Fruit fly (Drosophila melanogaster) whole organism, embryonic: ENCODE data around the gene Hr38.
A peak's percentile ranks its signal among the peaks of the same experiment; 100 is the strongest.

Experiments
- Adf1 ChIP-seq: fragments of 200-800 bp; sonication (Bioruptor generic); IDR thresholded peaks from 2 replicates; pipeline ENCODE4 v1.3.6; 2022; ENCODE audit warnings: missing biosample characterization, missing genetic modification characterization
- Bdp1 ChIP-seq: fragments of 200-800 bp; sonication (Bioruptor generic); optimal IDR thresholded peaks from 3 replicates; lab custom pipeline; 2016; ENCODE audit warnings: missing biosample characterization, missing genetic modification characterization
- Bgb ChIP-seq: fragments of 200-800 bp; sonication (Bioruptor generic); IDR thresholded peaks from 2 replicates; pipeline ENCODE4 v1.3.6; 2022; ENCODE audit warnings: missing biosample characterization, missing genetic modification characterization; ENCODE audit not compliant: partially characterized antibody
- BtbVII ChIP-seq: fragments of 200-800 bp; sonication (Bioruptor generic); optimal IDR thresholded peaks from 3 replicates; lab custom pipeline; 2017; ENCODE audit warnings: missing biosample characterization, mild to moderate bottlenecking, missing genetic modification characterization
- CG10321 ChIP-seq: fragments of 200-800 bp; sonication (Bioruptor generic); IDR thresholded peaks from 2 replicates; pipeline ENCODE4 v1.3.6; 2022; ENCODE audit warnings: missing biosample characterization, missing genetic modification characterization
- CG10543 ChIP-seq: fragments of 200-800 bp; sonication (Bioruptor generic); optimal IDR thresholded peaks from 3 replicates; lab custom pipeline; 2017; ENCODE audit warnings: missing biosample characterization, mild to moderate bottlenecking, missing genetic modification characterization, moderate library complexity
- CG11093 ChIP-seq: fragments of 200-800 bp; sonication (Bioruptor generic); IDR thresholded peaks from 3 replicates; pipeline ENCODE4 v1.3.6; 2022; ENCODE audit warnings: missing biosample characterization, missing genetic modification characterization
- CG11247 ChIP-seq: fragments of 200-800 bp; sonication (Bioruptor generic); IDR thresholded peaks from 2 replicates; pipeline ENCODE4 v1.3.6; 2022; ENCODE audit warnings: missing biosample characterization, missing genetic modification characterization
- CG11695 ChIP-seq: fragments of 200-800 bp; sonication (Bioruptor generic); IDR thresholded peaks from 3 replicates; pipeline ENCODE4 v1.3.6; 2022; ENCODE audit warnings: missing biosample characterization, missing genetic modification characterization
- CG12299 ChIP-seq: fragments of 200-800 bp; sonication (Bioruptor generic); optimal IDR thresholded peaks from 2 replicates; lab custom pipeline; 2018; ENCODE audit warnings: missing biosample characterization, mild to moderate bottlenecking, missing genetic modification characterization
- CG12391 ChIP-seq: fragments of 200-800 bp; sonication (Bioruptor generic); optimal IDR thresholded peaks from 3 replicates; lab custom pipeline; 2018; ENCODE audit warnings: missing biosample characterization, mild to moderate bottlenecking, missing genetic modification characterization, moderate library complexity
- CG14667 ChIP-seq: fragments of 200-800 bp; sonication (Bioruptor generic); IDR thresholded peaks from 2 replicates; pipeline ENCODE4 v1.3.6; 2022; ENCODE audit warnings: missing biosample characterization, missing genetic modification characterization
- CG17612 ChIP-seq: fragments of 200-800 bp; sonication (Bioruptor generic); IDR thresholded peaks from 2 replicates; pipeline ENCODE4 v1.3.6; 2022; ENCODE audit warnings: missing biosample characterization, missing genetic modification characterization
- CG18599 ChIP-seq: fragments of 200-800 bp; sonication (Bioruptor generic); optimal IDR thresholded peaks from 3 replicates; lab custom pipeline; 2017; ENCODE audit warnings: missing biosample characterization, missing genetic modification characterization, mild to moderate bottlenecking, moderate library complexity, missing genetic modification reagents
- CG2202 ChIP-seq: fragments of 200-800 bp; sonication (Bioruptor generic); optimal IDR thresholded peaks from 2 replicates; lab custom pipeline; 2018; ENCODE audit warnings: missing biosample characterization, mild to moderate bottlenecking, missing genetic modification characterization
- CG30020 ChIP-seq: fragments of 200-800 bp; optimal IDR thresholded peaks from 2 replicates; lab custom pipeline; 2019; ENCODE audit warnings: missing biosample characterization, mild to moderate bottlenecking, missing genetic modification characterization, moderate library complexity
- CG4328 ChIP-seq: fragments of 200-800 bp; sonication (Bioruptor generic); optimal IDR thresholded peaks from 3 replicates; lab custom pipeline; 2017; ENCODE audit warnings: missing biosample characterization, missing genetic modification reagents, missing genetic modification characterization
- CG6765 ChIP-seq: fragments of 200-800 bp; sonication (Bioruptor generic); optimal IDR thresholded peaks from 3 replicates; lab custom pipeline; 2017; ENCODE audit warnings: missing biosample characterization, mild to moderate bottlenecking, missing genetic modification characterization
- CG7357 ChIP-seq: fragments of 200-800 bp; sonication (Bioruptor generic); IDR thresholded peaks from 3 replicates; pipeline ENCODE4 v1.3.6; 2022; ENCODE audit warnings: missing biosample characterization, missing genetic modification characterization
- CG9727 ChIP-seq: fragments of 200-800 bp; sonication (Bioruptor generic); optimal IDR thresholded peaks from 3 replicates; lab custom pipeline; 2017; ENCODE audit warnings: missing biosample characterization, mild to moderate bottlenecking, missing genetic modification characterization
- CTCF ChIP-seq: fragments of 200-800 bp; sonication (Bioruptor generic); optimal IDR thresholded peaks from 2 replicates; lab custom pipeline; 2017; ENCODE audit warnings: missing biosample characterization, mild to moderate bottlenecking, missing genetic modification characterization, moderate library complexity
- D19B ChIP-seq: fragments of 200-800 bp; sonication (Bioruptor generic); optimal IDR thresholded peaks from 2 replicates; lab custom pipeline; 2017; ENCODE audit warnings: missing biosample characterization, mild to moderate bottlenecking, missing genetic modification characterization
- Deaf1 ChIP-seq: fragments of 200-800 bp; optimal IDR thresholded peaks from 3 replicates; lab custom pipeline; 2019; ENCODE audit warnings: missing biosample characterization, mild to moderate bottlenecking, missing genetic modification characterization, moderate library complexity
- Dip3 ChIP-seq: fragments of 200-800 bp; sonication (Bioruptor generic); optimal IDR thresholded peaks from 3 replicates; lab custom pipeline; 2016; ENCODE audit warnings: missing biosample characterization, missing genetic modification characterization
- Dref ChIP-seq: fragments of 200-800 bp; sonication (Bioruptor generic); IDR thresholded peaks from 2 replicates; pipeline ENCODE4 v1.3.6; 2022; ENCODE audit warnings: missing biosample characterization, missing genetic modification characterization
- Elba2 ChIP-seq: fragments of 200-800 bp; sonication (Bioruptor generic); optimal IDR thresholded peaks from 3 replicates; lab custom pipeline; 2016; ENCODE audit warnings: missing biosample characterization, missing genetic modification characterization
- Hr78 ChIP-seq, 2 experiments: fragments of 200-800 bp in 1 of 2; fragments of >200 bp in 1 of 2; sonication (Bioruptor generic) in 1 of 2; optimal IDR thresholded peaks; 2 replicates each; lab custom pipeline; 2017 to 2019; ENCODE audit warnings: missing biosample characterization in 2 of 2, missing genetic modification characterization in 2 of 2, mild to moderate bottlenecking in 1 of 2, moderate library complexity in 1 of 2
- Lim3 ChIP-seq: fragments of 200-800 bp; sonication (Bioruptor generic); IDR thresholded peaks from 2 replicates; pipeline ENCODE4 v1.3.6; 2022; ENCODE audit warnings: missing biosample characterization, missing genetic modification characterization
- Sry-δ ChIP-seq: fragments of 200-800 bp; sonication (Bioruptor generic); optimal IDR thresholded peaks from 2 replicates; lab custom pipeline; 2016; ENCODE audit warnings: missing biosample characterization, missing genetic modification characterization
- Vsx1 ChIP-seq: fragments of 200-800 bp; sonication (Bioruptor generic); optimal IDR thresholded peaks from 2 replicates; lab custom pipeline; 2017; ENCODE audit warnings: missing biosample characterization, mild to moderate bottlenecking, missing genetic modification characterization, missing genetic modification reagents
- ab ChIP-seq: fragments of 200-800 bp; sonication (Bioruptor generic); optimal IDR thresholded peaks from 2 replicates; lab custom pipeline; 2016; ENCODE audit warnings: missing biosample characterization, missing genetic modification characterization
- abd-A ChIP-seq: fragments of 200-800 bp; sonication (Bioruptor generic); optimal IDR thresholded peaks from 3 replicates; lab custom pipeline; 2019; ENCODE audit warnings: missing biosample characterization, mild to moderate bottlenecking, missing genetic modification characterization, moderate library complexity
- cas ChIP-seq: fragments of 200-800 bp; sonication (Bioruptor generic); IDR thresholded peaks from 2 replicates; pipeline ENCODE4 v1.3.6; 2022; ENCODE audit warnings: missing biosample characterization, missing genetic modification characterization
- cato ChIP-seq: fragments of 200-800 bp; sonication (Bioruptor generic); optimal IDR thresholded peaks from 2 replicates; lab custom pipeline; 2016; ENCODE audit warnings: missing biosample characterization, missing genetic modification characterization, borderline replicate concordance
- chif ChIP-seq, 2 experiments: fragments of 200-800 bp; sonication (Bioruptor generic); optimal IDR thresholded peaks; 3 replicates each; lab custom pipeline; 2016; ENCODE audit warnings: missing biosample characterization in 2 of 2, missing genetic modification characterization in 2 of 2
- chinmo ChIP-seq: fragments of 200-800 bp; sonication (Bioruptor generic); IDR thresholded peaks from 4 replicates; pipeline ENCODE4 v1.3.6; 2022; ENCODE audit warnings: missing biosample characterization, missing genetic modification characterization; ENCODE audit not compliant: partially characterized antibody
- crol ChIP-seq: fragments of 200-800 bp; sonication (Bioruptor generic); IDR thresholded peaks from 2 replicates; pipeline ENCODE4 v1.3.6; 2022; ENCODE audit warnings: missing biosample characterization, missing genetic modification characterization
- danr ChIP-seq: fragments of 200-800 bp; sonication (Bioruptor generic); IDR thresholded peaks from 2 replicates; pipeline ENCODE4 v1.3.6; 2022; ENCODE audit warnings: missing biosample characterization, missing genetic modification characterization
- ewg ChIP-seq: fragments of 200-800 bp; sonication (Bioruptor generic); optimal IDR thresholded peaks from 3 replicates; lab custom pipeline; 2017; ENCODE audit warnings: mild to moderate bottlenecking, missing biosample characterization, missing genetic modification reagents, missing genetic modification characterization
- grau ChIP-seq: fragments of 200-800 bp; optimal IDR thresholded peaks from 3 replicates; lab custom pipeline; 2019; ENCODE audit warnings: missing biosample characterization, mild to moderate bottlenecking, missing genetic modification characterization, moderate library complexity
- ind ChIP-seq: fragments of 200-800 bp; sonication (Bioruptor generic); optimal IDR thresholded peaks from 3 replicates; lab custom pipeline; 2016; ENCODE audit warnings: missing biosample characterization, missing genetic modification characterization
- jing ChIP-seq: fragments of 200-800 bp; sonication (Bioruptor generic); optimal IDR thresholded peaks from 2 replicates; lab custom pipeline; 2018; ENCODE audit warnings: missing biosample characterization, mild to moderate bottlenecking, missing genetic modification characterization
- lbe ChIP-seq: fragments of 200-800 bp; sonication (Bioruptor generic); optimal IDR thresholded peaks from 2 replicates; lab custom pipeline; 2016; ENCODE audit warnings: missing biosample characterization, mild to moderate bottlenecking, missing genetic modification characterization
- onecut ChIP-seq: fragments of 200-800 bp; sonication (Bioruptor generic); IDR thresholded peaks from 2 replicates; pipeline ENCODE4 v1.3.6; 2022; ENCODE audit warnings: missing biosample characterization, missing genetic modification characterization
- pita ChIP-seq: fragments of 200-800 bp; sonication (Bioruptor generic); optimal IDR thresholded peaks from 2 replicates; lab custom pipeline; 2017; ENCODE audit warnings: missing biosample characterization, mild to moderate bottlenecking, missing genetic modification characterization
- slou ChIP-seq: fragments of 200-800 bp; sonication (Bioruptor generic); optimal IDR thresholded peaks from 3 replicates; lab custom pipeline; 2016; ENCODE audit warnings: missing biosample characterization, missing genetic modification characterization
- sna ChIP-seq: fragments of 200-800 bp; sonication (Bioruptor generic); IDR thresholded peaks from 2 replicates; pipeline ENCODE4 v1.3.6; 2022; ENCODE audit warnings: missing biosample characterization, missing genetic modification characterization; ENCODE audit not compliant: partially characterized antibody
- so ChIP-seq: fragments of 200-800 bp; sonication (Bioruptor generic); IDR thresholded peaks from 3 replicates; pipeline ENCODE4 v1.3.6; 2022; ENCODE audit warnings: missing biosample characterization, missing genetic modification characterization
- trem ChIP-seq: fragments of 200-800 bp; optimal IDR thresholded peaks from 3 replicates; lab custom pipeline; 2019; ENCODE audit warnings: missing biosample characterization, mild to moderate bottlenecking, missing genetic modification characterization, moderate library complexity
- tup ChIP-seq: fragments of 200-800 bp; sonication (Bioruptor generic); optimal IDR thresholded peaks from 2 replicates; lab custom pipeline; 2016; ENCODE audit warnings: missing biosample characterization, mild to moderate bottlenecking, missing genetic modification characterization, moderate library complexity
- unc-4 ChIP-seq: fragments of 200-800 bp; sonication (Bioruptor generic); IDR thresholded peaks from 2 replicates; pipeline ENCODE4 v1.3.6; 2022; ENCODE audit warnings: missing biosample characterization, missing genetic modification characterization; ENCODE audit not compliant: partially characterized antibody

The Hr38 gene

dm6 chr2L:20721456-20721855 lies 7.1 kb upstream of the Hr38 start (continued):
- TF ChIP-seq CG7357: no peak
- TF ChIP-seq unc-4 (GFP tag; lab: Robert Waterston, UW): no peak
- peak; percentile 17 to 21 for TF ChIP-seq chif (GFP tag; optimal IDR thresholded peaks at IDR 0.05; lab: Kevin White, UChicago)
- TF ChIP-seq Hr78 (GFP tag; optimal IDR thresholded peaks at IDR 0.05; lab: Kevin White, UChicago): no peak
- TF ChIP-seq jing: no peak
- no peak for TF ChIP-seq abd-A (tag; lab: Kevin White, UChicago)
- TF ChIP-seq Vsx1 (GFP tag; lab: Kevin White, UChicago): no peak
- TF ChIP-seq CG11247 (GFP tag; lab: Robert Waterston, UW): no peak
- TF ChIP-seq grau (tag; lab: Kevin White, UChicago): no peak
- TF ChIP-seq CG11695 (GFP tag; lab: Robert Waterston, UW): no peak
- no peak for TF ChIP-seq trem (tag; lab: Kevin White, UChicago)
- TF ChIP-seq lbe (GFP tag; lab: Kevin White, UChicago): no peak
- TF ChIP-seq CG14667: 0 out of 2 replicates have a peak, but pooled peaks have one; percentile 11
- TF ChIP-seq CG12299 (tag; lab: Kevin White, UChicago): no peak
- peak; percentile 17 for TF ChIP-seq CG9727 (GFP tag; lab: Kevin White, UChicago)
- no peak for TF ChIP-seq Dip3 (GFP tag; lab: Kevin White, UChicago)

DNA sequence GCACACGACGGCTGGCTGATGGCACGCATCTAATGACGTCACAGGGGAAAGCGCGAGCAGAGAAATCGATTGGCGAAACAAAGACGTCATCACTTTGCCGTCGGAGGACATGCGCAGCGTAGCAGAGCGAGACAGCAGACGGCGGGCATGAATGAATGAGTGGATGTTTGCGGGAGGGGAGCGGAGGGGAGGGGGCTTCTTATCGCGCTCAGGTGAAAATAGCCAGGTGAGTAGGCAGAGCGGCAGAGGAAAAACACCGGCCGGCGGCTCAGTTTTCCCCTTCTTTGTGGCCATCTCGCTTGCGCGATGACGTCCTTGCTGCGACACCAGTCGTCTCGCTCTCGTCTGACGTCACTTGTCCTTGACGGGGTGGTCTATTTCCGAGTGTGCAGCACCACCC lies 5.6 kb upstream of the Hr38 start:
- TF ChIP-seq Adf1 (GFP tag; lab: Robert Waterston, UW) (peak; percentile 73), lbe (GFP tag; lab: Kevin White, UChicago) (no peak), Bgb (0 out of 2 replicates have a peak, but pooled peaks have one; percentile 8), CG10321 (GFP tag; lab: Robert Waterston, UW) (peak; percentile 89), CG18599 (peak; percentile 1), onecut (GFP tag; lab: Robert Waterston, UW) (peak; percentile 97), chinmo (GFP tag; lab: Robert Waterston, UW) (peak; percentile 64; the same call in 1 of the 4 replicates), BtbVII (GFP tag; lab: Kevin White, UChicago) (peak; percentile 96), Dref (no peak), Vsx1 (GFP tag; lab: Kevin White, UChicago) (no peak), crol (GFP tag; lab: Robert Waterston, UW) (peak; percentile 88), D19B (GFP tag; lab: Kevin White, UChicago) (no peak), CG30020 (no peak), slou (GFP tag; lab: Kevin White, UChicago) (no peak), ind (GFP tag; lab: Kevin White, UChicago) (no peak), cato (GFP tag; lab: Kevin White, UChicago) (no peak), Elba2 (GFP tag; lab: Kevin White, UChicago) (no peak), so (no peak), Lim3 (GFP tag; lab: Robert Waterston, UW) (no peak), CG12391 (no peak), ewg (GFP tag; lab: Kevin White, UChicago) (peak; percentile 98), CG4328 (no peak), CG10543 (GFP tag; lab: Kevin White, UChicago) (no peak), CG17612 (no peak), CG6765 (GFP tag; lab: Kevin White, UChicago) (no peak), cas (no peak), CTCF (no peak), Deaf1 (peak; percentile 61), danr (GFP tag; lab: Robert Waterston, UW) (no peak), ab (no peak), pita (GFP tag; lab: Kevin White, UChicago) (no peak), CG11093 (no peak), sna (GFP tag; lab: Robert Waterston, UW) (no peak), CG2202 (no peak), Sry-δ (GFP tag; lab: Kevin White, UChicago) (no peak), tup (GFP tag; lab: Kevin White, UChicago) (no peak), Bdp1 (no peak)
